Fruit fly (Drosophila melanogaster): Measurements from ENCODE around the gene Remo.

Gene Remo

dm6 chrX:13285749-13286336 lies 2.0 kb upstream of the Remo start:
- TF ChIP-seq CG10669 (GFP tag; optimal IDR thresholded peaks at IDR 0.05) = no peak
- TF ChIP-seq Sox14 (GFP tag; optimal IDR thresholded peaks at IDR 0.05) = no peak
- TF ChIP-seq svp (GFP tag) = peak; percentile 53
- TF ChIP-seq esn (GFP tag; optimal IDR thresholded peaks at IDR 0.05) = peak; percentile 28
- no peak for TF ChIP-seq Met (GFP tag; optimal IDR thresholded peaks at IDR 0.05)

- TF ChIP-seq CG34406 (GFP tag; optimal IDR thresholded peaks at IDR 0.05) (no peak), CG3032 (tag; optimal IDR thresholded peaks at IDR 0.05) (peak; percentile 33), topi (GFP tag; optimal IDR thresholded peaks at IDR 0.05) (no peak), CG9139 (GFP tag; optimal IDR thresholded peaks at IDR 0.05) (no peak), Ets96B (tag; optimal IDR thresholded peaks at IDR 0.05) (peak; percentile 15), pdm3 (GFP tag; optimal IDR thresholded peaks at IDR 0.05) (no peak), CG3919 (GFP tag; optimal IDR thresholded peaks at IDR 0.05) (peak; percentile 38), CG6276 (GFP tag; optimal IDR thresholded peaks at IDR 0.05) (no peak), Hr4 (GFP tag; optimal IDR thresholded peaks at IDR 0.05) (no peak), CG6163 (GFP tag; IDR thresholded peaks at IDR 0.05) (peak; percentile 42; the same call in 1 of the 3 replicates), OdsH (GFP tag; optimal IDR thresholded peaks at IDR 0.05) (no peak), cyc (GFP tag; optimal IDR thresholded peaks at IDR 0.05) (peak; percentile 33), acj6 (GFP tag; optimal IDR thresholded peaks at IDR 0.05) (no peak), CG16779 (tag; optimal IDR thresholded peaks at IDR 0.05) (no peak), achi (GFP tag; optimal IDR thresholded peaks at IDR 0.05) (no peak), CG11762 (GFP tag; optimal IDR thresholded peaks at IDR 0.05; ENCODE audit: insufficient read depth) (no peak), svp (GFP tag) (no peak), esn (GFP tag; optimal IDR thresholded peaks at IDR 0.05) (peak; percentile 24), Eip93F (GFP tag; optimal IDR thresholded peaks at IDR 0.05) (no peak), CG1621 (tag; optimal IDR thresholded peaks at IDR 0.05) (peak; percentile 55), CG15336 (GFP tag; IDR thresholded peaks at IDR 0.05) (no peak), fd59A (GFP tag; optimal IDR thresholded peaks at IDR 0.05) (no peak), CG10631 (GFP tag; optimal IDR thresholded peaks at IDR 0.05) (no peak), CG6808 (GFP tag; optimal IDR thresholded peaks at IDR 0.05) (no peak), Met (GFP tag; optimal IDR thresholded peaks at IDR 0.05) (no peak), CG6792 (GFP tag; optimal IDR thresholded peaks at IDR 0.05) (peak; percentile 12), CG11902 (GFP tag; optimal IDR thresholded peaks at IDR 0.05) (no peak), CG7368 (GFP tag; optimal IDR thresholded peaks at IDR 0.05) (no peak), CG8632 (GFP tag; optimal IDR thresholded peaks at IDR 0.05) (no peak), salr (GFP tag; optimal IDR thresholded peaks at IDR 0.05) (no peak), fkh (GFP tag; optimal IDR thresholded peaks at IDR 0.05) (no peak), Hr39 (GFP tag; optimal IDR thresholded peaks at IDR 0.05) (no peak), ss (GFP tag; optimal IDR thresholded peaks at IDR 0.05) (no peak), Sox14 (GFP tag; optimal IDR thresholded peaks at IDR 0.05) (no peak), CG31627 (GFP tag; optimal IDR thresholded peaks at IDR 0.05) (peak; percentile 5), eg (GFP tag; IDR thresholded peaks at IDR 0.05) (peak; percentile 44; the same call in 2 of the 3 replicates), Eip78C (GFP tag) (peak; percentile 51), Blimp-1 (GFP tag; optimal IDR thresholded peaks at IDR 0.05) (no peak), dac (GFP tag; optimal IDR thresholded peaks at IDR 0.05) (no peak), fd85E (GFP tag; optimal IDR thresholded peaks at IDR 0.05) (no peak), Eip75B (GFP tag; optimal IDR thresholded peaks at IDR 0.05) (no peak), Hr38 (GFP tag; optimal IDR thresholded peaks at IDR 0.05) (no peak), Gug (GFP tag; IDR thresholded peaks at IDR 0.05) (no peak), Sox102F (GFP tag; optimal IDR thresholded peaks at IDR 0.05) (no peak), Sox15 (GFP tag; optimal IDR thresholded peaks at IDR 0.05) (no peak), vri (GFP tag; optimal IDR thresholded peaks at IDR 0.05) (no peak), CG11294 (GFP tag; IDR thresholded peaks at IDR 0.05) (no peak)
Observed at dm6 chrX:13296405-13297183, 8.7 kb downstream of the Remo start, which contains the start of gene CG1622. Gene CG1622 (plus strand): TSS chrX:13297082.
